Fruit fly (Drosophila melanogaster) whole organism, adult: ENCODE results near the gene Sf3b2.

Experiments used
- CG1620 ChIP-seq: fragments of 200-800 bp; sonication (Bioruptor generic); optimal IDR thresholded peaks from 2 replicates; lab custom pipeline; 2016; ENCODE audit warnings: missing biosample characterization, missing genetic modification characterization
- CG7101 ChIP-seq: fragments of 200-800 bp; sonication (Bioruptor generic); optimal IDR thresholded peaks from 2 replicates; lab custom pipeline; 2018; ENCODE audit warnings: missing biosample characterization, mild to moderate bottlenecking, missing genetic modification characterization, moderate library complexity
- Crg-1 ChIP-seq: fragments of 200-800 bp; sonication (Bioruptor generic); optimal IDR thresholded peaks from 2 replicates; lab custom pipeline; 2016; ENCODE audit warnings: missing biosample characterization, missing genetic modification characterization
- cnc ChIP-seq, 2 experiments: fragments of >200 bp; optimal IDR thresholded peaks; 2 replicates each; lab custom pipeline; 2017
- kay ChIP-seq: fragments of 200-800 bp; sonication (Bioruptor generic); peaks from one replicate; lab custom pipeline; 2016; ENCODE audit warnings: missing biosample characterization, missing genetic modification characterization, borderline replicate concordance
- pad ChIP-seq: fragments of 200-800 bp; sonication (Bioruptor generic); optimal IDR thresholded peaks from 3 replicates; lab custom pipeline; 2017; ENCODE audit warnings: missing biosample characterization, missing genetic modification characterization, mild to moderate bottlenecking, moderate library complexity, missing genetic modification reagents
- tj ChIP-seq: fragments of 200-800 bp; sonication (Bioruptor generic); optimal IDR thresholded peaks from 3 replicates; lab custom pipeline; 2017; ENCODE audit warnings: missing biosample characterization, mild to moderate bottlenecking, missing genetic modification characterization, moderate library complexity

- TF ChIP-seq cnc (optimal IDR thresholded peaks at IDR 0.05; lab: Kevin White, UChicago) (no peak), tj (no peak), CG1620 (GFP tag; lab: Kevin White, UChicago) (no peak), kay (no peak), pad (GFP tag; lab: Kevin White, UChicago) (no peak), Crg-1 (no peak), CG7101 (no peak)
Observed at dm6 chr2L:3006194-3006593, 22.8 kb downstream of the Sf3b2 start.
